Worm (Caenorhabditis elegans) whole organism, L3 larva: Measurements from ENCODE around the gene R10H10.4.

Source experiments
- ZK546.5 ChIP-seq: sonication (generic microtip); optimal IDR thresholded peaks from 2 replicates; lab custom pipeline; 2017; ENCODE audit warnings: missing biosample characterization, missing genetic modification characterization
- aly-2 ChIP-seq: fragments of 150-350 bp; optimal IDR thresholded peaks from 2 replicates; lab custom pipeline; 2014; ENCODE audit warnings: missing biosample characterization, missing genetic modification characterization
- lin-15B ChIP-seq: fragments of 150-350 bp; optimal IDR thresholded peaks from 2 replicates; lab custom pipeline; 2014; ENCODE audit warnings: missing biosample characterization, missing genetic modification characterization
- mdl-1 ChIP-seq: fragments of 150-350 bp; optimal IDR thresholded peaks from 2 replicates; lab custom pipeline; 2014; ENCODE audit warnings: missing biosample characterization, missing genetic modification characterization
- nhr-28 ChIP-seq: fragments of 150-350 bp; optimal IDR thresholded peaks from 2 replicates; lab custom pipeline; 2014; ENCODE audit warnings: missing biosample characterization, missing genetic modification characterization
- nhr-76 ChIP-seq: fragments of 150-350 bp; sonication (generic microtip); optimal IDR thresholded peaks from 5 replicates; lab custom pipeline; 2014; ENCODE audit warnings: missing biosample characterization, missing genetic modification characterization
- pha-4 ChIP-seq: fragments of 150-350 bp; optimal IDR thresholded peaks from 2 replicates; lab custom pipeline; 2014; ENCODE audit warnings: missing biosample characterization, missing genetic modification reagents, missing genetic modification characterization
- unc-62 ChIP-seq: fragments of 150-350 bp; sonication (generic microtip); optimal IDR thresholded peaks from 4 replicates; lab custom pipeline; 2014; ENCODE audit warnings: missing biosample characterization, missing genetic modification reagents, missing genetic modification characterization

- TF ChIP-seq nhr-28, result no peak
- TF ChIP-seq ZK546.5 (tag; lab: Kevin White, UChicago), result no peak
- no peak for TF ChIP-seq nhr-76 (tag; lab: Kevin White, UChicago)
- TF ChIP-seq pha-4 (tag; lab: Kevin White, UChicago), result no peak
- no peak for TF ChIP-seq lin-15B (tag; lab: Kevin White, UChicago)
- no peak for TF ChIP-seq unc-62 (GFP tag; lab: Kevin White, UChicago)
- TF ChIP-seq mdl-1 (tag; lab: Kevin White, UChicago), result no peak
- no peak for TF ChIP-seq aly-2 (tag; lab: Kevin White, UChicago)
Observed at ce11 chrIV:10394858-10395257, at the start of gene R10H10.4.
